Worm (Caenorhabditis elegans) whole organism, L4/young adult: Measurements from ENCODE around the gene Y54F10BM.6.

Source experiments
- W03F9.2 ChIP-seq: fragments of 150-350 bp; optimal IDR thresholded peaks from 2 replicates; lab custom pipeline; 2014; ENCODE audit warnings: missing biosample characterization, missing genetic modification characterization
- dao-5 ChIP-seq: sonication (generic microtip); optimal IDR thresholded peaks from 2 replicates; lab custom pipeline; 2016; ENCODE audit warnings: missing genotype, missing genetic modification characterization, moderate library complexity, missing compliant biosample characterization
- him-1 ChIP-seq: sonication (generic microtip); optimal IDR thresholded peaks from 2 replicates; lab custom pipeline; 2016; ENCODE audit warnings: missing genotype, missing genetic modification reagents, missing genetic modification characterization, missing compliant biosample characterization

- TF ChIP-seq him-1 (tag; lab: Kevin White, UChicago) (no peak), dao-5 (tag; lab: Kevin White, UChicago) (no peak), W03F9.2 (tag; lab: Kevin White, UChicago) (no peak)
Observed at ce11 chrIII:2223932-2224331, 39.1 kb upstream of the Y54F10BM.6 start, which contains the start of gene srd-65.
